Worm (Caenorhabditis elegans) whole organism, L2 larva: ENCODE measurements around the gene Y41E3.1.
"Not testable (repeated sequence)": the region's sequence is repeated elsewhere in the genome, so short reads cannot be mapped to it uniquely, and the experiment has no call there.

Experiments used
- C34F6.9 ChIP-seq: fragments of 150-350 bp; optimal IDR thresholded peaks from 2 replicates; lab custom pipeline; 2014; ENCODE audit warnings: missing biosample characterization, missing genetic modification characterization
- F13H6.1 ChIP-seq: sonication (generic microtip); optimal IDR thresholded peaks from 2 replicates; lab custom pipeline; 2016; ENCODE audit warnings: missing genetic modification characterization, missing compliant biosample characterization
- R02D3.7 ChIP-seq: fragments of 150-350 bp; optimal IDR thresholded peaks from 2 replicates; lab custom pipeline; 2014; ENCODE audit warnings: missing biosample characterization, missing genetic modification characterization
- Y55F3AM.14 ChIP-seq: fragments of 200-800 bp; sonication (Bioruptor generic); optimal IDR thresholded peaks from 2 replicates; lab custom pipeline; 2018; ENCODE audit warnings: mild to moderate bottlenecking, missing genetic modification characterization, missing compliant biosample characterization
- ZK546.5 ChIP-seq: sonication (generic microtip); optimal IDR thresholded peaks from 2 replicates; lab custom pipeline; 2017; ENCODE audit warnings: missing biosample characterization, missing genetic modification characterization
- aly-2 ChIP-seq: fragments of 150-350 bp; optimal IDR thresholded peaks from 2 replicates; lab custom pipeline; 2014; ENCODE audit warnings: missing biosample characterization, missing genetic modification characterization
- blmp-1 ChIP-seq: sonication (generic microtip); optimal IDR thresholded peaks from 2 replicates; lab custom pipeline; 2017; ENCODE audit warnings: missing genetic modification characterization, mild to moderate bottlenecking, missing compliant biosample characterization, antibody characterized with exemption, moderate library complexity; ENCODE audit not compliant: insufficient read depth
- ceh-16 ChIP-seq: fragments of 150-350 bp; optimal IDR thresholded peaks from 2 replicates; lab custom pipeline; 2014; ENCODE audit warnings: missing biosample characterization, missing genetic modification characterization
- ceh-82 ChIP-seq: fragments of 150-350 bp; optimal IDR thresholded peaks from 2 replicates; lab custom pipeline; 2014; ENCODE audit warnings: missing biosample characterization, missing genetic modification characterization
- dmd-4 ChIP-seq: sonication (generic microtip); optimal IDR thresholded peaks from 2 replicates; lab custom pipeline; 2017; ENCODE audit warnings: missing biosample characterization, missing genetic modification characterization
- egl-27 ChIP-seq: sonication (generic microtip); optimal IDR thresholded peaks from 3 replicates; lab custom pipeline; 2017; ENCODE audit warnings: missing biosample characterization, missing genetic modification reagents, missing genetic modification characterization
- elt-3 ChIP-seq: sonication (generic microtip); optimal IDR thresholded peaks from 2 replicates; lab custom pipeline; 2017; ENCODE audit warnings: missing biosample characterization, missing genetic modification characterization
- gmeb-1 ChIP-seq: fragments of 150-350 bp; optimal IDR thresholded peaks from 2 replicates; lab custom pipeline; 2014; ENCODE audit warnings: missing biosample characterization, missing genetic modification characterization
- lin-13 ChIP-seq: fragments of 150-350 bp; optimal IDR thresholded peaks from 2 replicates; lab custom pipeline; 2014; ENCODE audit warnings: missing biosample characterization, missing genetic modification reagents, missing genetic modification characterization
- lin-39 ChIP-seq: fragments of 150-350 bp; optimal IDR thresholded peaks from 2 replicates; lab custom pipeline; 2014; ENCODE audit warnings: missing biosample characterization, missing genetic modification reagents, missing genetic modification characterization
- lsy-2 ChIP-seq, 2 experiments: fragments of 150-350 bp in 1 of 2; sonication (generic microtip) in 1 of 2; optimal IDR thresholded peaks; 2 replicates each; lab custom pipeline; 2014 to 2017; ENCODE audit warnings: missing biosample characterization in 2 of 2, missing genetic modification characterization in 2 of 2
- mab-5 ChIP-seq: fragments of 150-350 bp; optimal IDR thresholded peaks from 2 replicates; lab custom pipeline; 2014; ENCODE audit warnings: missing biosample characterization, missing genetic modification characterization
- mbf-1 ChIP-seq: sonication (generic microtip); optimal IDR thresholded peaks from 2 replicates; lab custom pipeline; 2017; ENCODE audit warnings: missing biosample characterization, missing genetic modification characterization
- mdl-1 ChIP-seq, 2 experiments: fragments of 150-350 bp in 1 of 2; sonication (generic microtip) in 1 of 2; optimal IDR thresholded peaks; 2 replicates each; lab custom pipeline; 2017; ENCODE audit warnings: missing biosample characterization in 2 of 2, missing genetic modification characterization in 2 of 2
- nhr-10 ChIP-seq: sonication (generic microtip); optimal IDR thresholded peaks from 2 replicates; lab custom pipeline; 2017; ENCODE audit warnings: missing biosample characterization, missing genetic modification characterization
- nhr-12 ChIP-seq: fragments of 150-350 bp; optimal IDR thresholded peaks from 2 replicates; lab custom pipeline; 2014; ENCODE audit warnings: missing biosample characterization, missing genetic modification characterization
- nhr-129 ChIP-seq: fragments of 150-350 bp; optimal IDR thresholded peaks from 2 replicates; lab custom pipeline; 2014; ENCODE audit warnings: missing biosample characterization, missing genetic modification characterization
- nhr-21 ChIP-seq: fragments of 150-350 bp; optimal IDR thresholded peaks from 2 replicates; lab custom pipeline; 2014; ENCODE audit warnings: missing biosample characterization, missing genetic modification characterization
- nhr-237 ChIP-seq: fragments of 150-350 bp; optimal IDR thresholded peaks from 2 replicates; lab custom pipeline; 2014; ENCODE audit warnings: missing biosample characterization, missing genetic modification characterization
- nhr-77 ChIP-seq: fragments of 150-350 bp; optimal IDR thresholded peaks from 2 replicates; lab custom pipeline; 2014; ENCODE audit warnings: missing biosample characterization, missing genetic modification characterization
- sem-4 ChIP-seq: fragments of 150-350 bp; optimal IDR thresholded peaks from 2 replicates; lab custom pipeline; 2014; ENCODE audit warnings: missing biosample characterization, missing genetic modification reagents, missing genetic modification characterization
- skn-1 ChIP-seq: sonication (generic microtip); optimal IDR thresholded peaks from 2 replicates; lab custom pipeline; 2017; ENCODE audit warnings: missing biosample characterization, missing genetic modification characterization
- sma-9 ChIP-seq, 2 experiments: fragments of 150-350 bp in 1 of 2; sonication (generic microtip) in 1 of 2; optimal IDR thresholded peaks; 2 replicates each; lab custom pipeline; 2014 to 2016; ENCODE audit warnings: missing genetic modification characterization in 2 of 2, mild to moderate bottlenecking in 1 of 2, missing biosample characterization in 1 of 2, missing compliant biosample characterization in 1 of 2, missing genetic modification reagents in 1 of 2, moderate library complexity in 1 of 2
- snpc-4 ChIP-seq: fragments of 150-350 bp; optimal IDR thresholded peaks from 2 replicates; lab custom pipeline; 2014; ENCODE audit warnings: missing biosample characterization, missing genetic modification characterization
- unc-39 ChIP-seq: fragments of 150-350 bp; optimal IDR thresholded peaks from 2 replicates; lab custom pipeline; 2014; ENCODE audit warnings: missing biosample characterization, missing genetic modification characterization
- unc-62 ChIP-seq: fragments of 150-350 bp; optimal IDR thresholded peaks from 2 replicates; lab custom pipeline; 2014; ENCODE audit warnings: missing biosample characterization, missing genetic modification reagents, missing genetic modification characterization
- zag-1 ChIP-seq: fragments of 150-350 bp; optimal IDR thresholded peaks from 2 replicates; lab custom pipeline; 2014; ENCODE audit warnings: missing biosample characterization, missing genetic modification characterization
- ztf-1 ChIP-seq: fragments of 200-800 bp; sonication (Bioruptor generic); conservative IDR thresholded peaks from 2 replicates; pipeline ENCODE4 v1.3.6; 2022; ENCODE audit warnings: missing genetic modification characterization, missing compliant biosample characterization
- ztf-11 ChIP-seq: sonication (generic microtip); optimal IDR thresholded peaks from 2 replicates; lab custom pipeline; 2017; ENCODE audit warnings: missing biosample characterization, missing genetic modification characterization

Gene Y41E3.1

ce11 chrIV:14944234-14944633 is 14.4 kb downstream of the Y41E3.1 start, which contains the start of gene Y57G11C.48:
TSS of gene Y57G11C.48 (minus strand) at chrIV:14944334.
- TF ChIP-seq dmd-4 (tag; lab: Kevin White, UChicago) (no peak), egl-27 (tag; lab: Kevin White, UChicago) (no peak), nhr-129 (tag; lab: Kevin White, UChicago) (no peak), aly-2 (tag; lab: Kevin White, UChicago) (no peak), elt-3 (tag; lab: Kevin White, UChicago) (no peak), unc-39 (tag; lab: Kevin White, UChicago) (no peak), lin-39 (tag; lab: Kevin White, UChicago) (no peak), lsy-2 (tag; optimal IDR thresholded peaks at IDR 0.05; lab: Kevin White, UChicago) (no peak), sma-9 (GFP tag; optimal IDR thresholded peaks at IDR 0.05; lab: Kevin White, UChicago) (no peak), sma-9 (tag; optimal IDR thresholded peaks at IDR 0.05; lab: Kevin White, UChicago) (no peak), ceh-82 (tag; lab: Kevin White, UChicago) (no peak), nhr-237 (tag; lab: Kevin White, UChicago) (no peak), snpc-4 (tag; lab: Kevin White, UChicago) (no peak), Y55F3AM.14 (GFP tag; lab: Kevin White, UChicago) (no peak), skn-1 (tag; lab: Kevin White, UChicago) (no peak), sem-4 (tag; lab: Kevin White, UChicago) (no peak), R02D3.7 (no peak)
- TF ChIP-seq, all 48 proteins: peak for 0

- TF ChIP-seq mbf-1, ceh-82, blmp-1 (tag; lab: Kevin White, UChicago): not testable (repeated sequence)
These were observed 20.1 kb downstream of the Y41E3.1 start, which contains the start of gene Y57G11C.30 for ce11 chrIV:14938596-14938995. TSS of gene Y57G11C.30 (plus strand) at chrIV:14938896.

- TF ChIP-seq ztf-1: no peak
- TF ChIP-seq F13H6.1: no peak
These were observed 21.7 kb downstream of the Y41E3.1 start, which contains the start of gene Y57G11C.1144 for ce11 chrIV:14937017-14937416. TSS of gene Y57G11C.1144 (plus strand) at chrIV:14937317.

- no peak for TF ChIP-seq unc-39 (tag; lab: Kevin White, UChicago)
- TF ChIP-seq mdl-1 (tag; optimal IDR thresholded peaks at IDR 0.05; lab: Kevin White, UChicago): no peak
- TF ChIP-seq F13H6.1: no peak
- TF ChIP-seq mab-5 (tag; lab: Kevin White, UChicago): no peak
- TF ChIP-seq ztf-11 (tag; lab: Kevin White, UChicago): no peak
- TF ChIP-seq ZK546.5 (tag; lab: Kevin White, UChicago): no peak
- no peak for TF ChIP-seq nhr-237 (tag; lab: Kevin White, UChicago)
- TF ChIP-seq nhr-77 (tag; lab: Kevin White, UChicago): no peak
- no peak for TF ChIP-seq egl-27 (tag; lab: Kevin White, UChicago)
- TF ChIP-seq, all 48 proteins: peak for 0
These were observed 26.0 kb downstream of the Y41E3.1 start, which contains the start of gene Y57G11C.1131 for ce11 chrIV:14932640-14933039. TSS of gene Y57G11C.1131 (plus strand) at chrIV:14932972.

- TF ChIP-seq elt-3 (tag; lab: Kevin White, UChicago) (no peak), snpc-4 (tag; lab: Kevin White, UChicago) (no peak), gmeb-1 (no peak), nhr-12 (no peak), ceh-16 (tag; lab: Kevin White, UChicago) (no peak), unc-62 (GFP tag; lab: Kevin White, UChicago) (no peak), nhr-21 (tag; lab: Kevin White, UChicago) (no peak), zag-1 (no peak), nhr-237 (tag; lab: Kevin White, UChicago) (no peak), skn-1 (tag; lab: Kevin White, UChicago) (no peak), lin-13 (no peak), nhr-10 (tag; lab: Kevin White, UChicago) (no peak), F13H6.1 (no peak), C34F6.9 (tag; lab: Kevin White, UChicago) (no peak), blmp-1 (tag; lab: Kevin White, UChicago) (no peak), R02D3.7 (no peak)
These were observed 29.3 kb downstream of the Y41E3.1 start, which contains the start of gene Y57G11C.28 for ce11 chrIV:14929421-14929820. TSS of gene Y57G11C.28 (plus strand) at chrIV:14929721.
